Fruit fly (Drosophila melanogaster) whole organism, embryonic: Measurements from ENCODE around the gene CG5021.

Experiments used
- Abd-B ChIP-seq: fragments of 200-800 bp; sonication (Bioruptor generic); optimal IDR thresholded peaks from 2 replicates; lab custom pipeline; 2018; ENCODE audit warnings: missing biosample characterization, mild to moderate bottlenecking, missing genetic modification characterization, moderate library complexity
- CG1024 ChIP-seq: fragments of 200-800 bp; sonication (Bioruptor generic); IDR thresholded peaks from 2 replicates; pipeline ENCODE4 v1.3.6; 2022; ENCODE audit warnings: missing biosample characterization, missing genetic modification characterization
- CG11456 ChIP-seq: fragments of 200-800 bp; sonication (Bioruptor generic); IDR thresholded peaks from 3 replicates; pipeline ENCODE4 v1.3.6; 2022; ENCODE audit warnings: missing biosample characterization, missing genetic modification characterization
- CG11695 ChIP-seq: fragments of 200-800 bp; sonication (Bioruptor generic); IDR thresholded peaks from 3 replicates; pipeline ENCODE4 v1.3.6; 2022; ENCODE audit warnings: missing biosample characterization, missing genetic modification characterization
- CG12155 ChIP-seq: fragments of 200-800 bp; sonication (Bioruptor generic); optimal IDR thresholded peaks from 3 replicates; lab custom pipeline; 2016; ENCODE audit warnings: missing biosample characterization, missing genetic modification characterization
- CG13123 ChIP-seq: fragments of 200-800 bp; sonication (Bioruptor generic); optimal IDR thresholded peaks from 2 replicates; lab custom pipeline; 2016; ENCODE audit warnings: missing biosample characterization, missing genetic modification characterization
- CG13287 ChIP-seq: fragments of 200-800 bp; sonication (Bioruptor generic); IDR thresholded peaks from 2 replicates; pipeline ENCODE4 v1.3.6; 2022; ENCODE audit warnings: missing biosample characterization, missing genetic modification characterization; ENCODE audit not compliant: partially characterized antibody
- CG14441 ChIP-seq: fragments of 200-800 bp; sonication (Bioruptor generic); IDR thresholded peaks from 2 replicates; pipeline ENCODE4 v1.3.6; 2022; ENCODE audit warnings: missing biosample characterization, missing genetic modification characterization
- CG15514 ChIP-seq: fragments of 200-800 bp; sonication (Bioruptor generic); optimal IDR thresholded peaks from 3 replicates; lab custom pipeline; 2017; ENCODE audit warnings: missing biosample characterization, missing genetic modification characterization, mild to moderate bottlenecking, moderate library complexity, missing genetic modification reagents
- CG15601 ChIP-seq: fragments of 200-800 bp; sonication (Bioruptor generic); optimal IDR thresholded peaks from 3 replicates; lab custom pipeline; 2019; ENCODE audit warnings: missing biosample characterization, mild to moderate bottlenecking, missing genetic modification characterization, moderate library complexity
- CG1647 ChIP-seq: fragments of 200-800 bp; sonication (Bioruptor generic); optimal IDR thresholded peaks from 3 replicates; lab custom pipeline; 2016; ENCODE audit warnings: missing biosample characterization, missing genetic modification characterization
- CG17361 ChIP-seq: fragments of 200-800 bp; sonication (Bioruptor generic); IDR thresholded peaks from 3 replicates; pipeline ENCODE4 v1.3.6; 2022; ENCODE audit warnings: missing biosample characterization, missing genetic modification characterization
- CG18619 ChIP-seq: fragments of 200-800 bp; sonication (Bioruptor generic); optimal IDR thresholded peaks from 3 replicates; lab custom pipeline; 2017; ENCODE audit warnings: missing biosample characterization, mild to moderate bottlenecking, missing genetic modification characterization
- CG34224 ChIP-seq: fragments of 200-800 bp; sonication (Bioruptor generic); IDR thresholded peaks from 3 replicates; pipeline ENCODE4 v1.3.6; 2022; ENCODE audit warnings: missing biosample characterization, missing genetic modification characterization; ENCODE audit not compliant: partially characterized antibody
- CG34376 ChIP-seq: fragments of 200-800 bp; sonication (Bioruptor generic); optimal IDR thresholded peaks from 2 replicates; lab custom pipeline; 2018; ENCODE audit warnings: missing biosample characterization, mild to moderate bottlenecking, missing genetic modification characterization
- CG6175 ChIP-seq: fragments of 200-800 bp; sonication (Bioruptor generic); IDR thresholded peaks from 3 replicates; pipeline ENCODE4 v1.3.6; 2022; ENCODE audit warnings: missing biosample characterization, missing genetic modification characterization
- CG6689 ChIP-seq: fragments of 200-800 bp; sonication (Bioruptor generic); IDR thresholded peaks from 2 replicates; pipeline ENCODE4 v1.3.6; 2022; ENCODE audit warnings: missing biosample characterization, missing genetic modification characterization
- CG7372 ChIP-seq: fragments of 200-800 bp; sonication (Bioruptor generic); IDR thresholded peaks from 2 replicates; pipeline ENCODE4 v1.3.6; 2022; ENCODE audit warnings: missing biosample characterization, missing genetic modification characterization
- CG7556 ChIP-seq: fragments of 200-800 bp; sonication (Bioruptor generic); optimal IDR thresholded peaks from 2 replicates; lab custom pipeline; 2017; ENCODE audit warnings: missing biosample characterization, mild to moderate bottlenecking, missing genetic modification characterization
- CHES-1-like ChIP-seq: fragments of 200-800 bp; sonication (Bioruptor generic); optimal IDR thresholded peaks from 2 replicates; lab custom pipeline; 2016; ENCODE audit warnings: missing biosample characterization, missing genetic modification characterization
- D ChIP-seq, 2 experiments: fragments of 200-800 bp in 1 of 2; fragments of >200 bp in 1 of 2; sonication (Bioruptor generic) in 1 of 2; optimal IDR thresholded peaks; 2 replicates in 1 of 2; 3 replicates in 1 of 2; lab custom pipeline; 2017; ENCODE audit warnings: mild to moderate bottlenecking in 1 of 2, missing biosample characterization in 1 of 2, missing genetic modification characterization in 1 of 2, missing genetic modification reagents in 1 of 2
- D19A ChIP-seq: fragments of 200-800 bp; optimal IDR thresholded peaks from 3 replicates; lab custom pipeline; 2019; ENCODE audit warnings: missing biosample characterization, mild to moderate bottlenecking, missing genetic modification characterization, moderate library complexity
- Dad ChIP-seq: fragments of 200-800 bp; sonication (Bioruptor generic); optimal IDR thresholded peaks from 3 replicates; lab custom pipeline; 2016; ENCODE audit warnings: missing biosample characterization, missing genetic modification characterization
- Deaf1 ChIP-seq: fragments of 200-800 bp; optimal IDR thresholded peaks from 3 replicates; lab custom pipeline; 2019; ENCODE audit warnings: missing biosample characterization, mild to moderate bottlenecking, missing genetic modification characterization, moderate library complexity
- Ets65A ChIP-seq: fragments of 200-800 bp; sonication (Bioruptor generic); peaks from one replicate; lab custom pipeline; 2016; ENCODE audit warnings: missing biosample characterization, missing genetic modification characterization
- Fer2 ChIP-seq: fragments of 200-800 bp; sonication (Bioruptor generic); optimal IDR thresholded peaks from 2 replicates; lab custom pipeline; 2018; ENCODE audit warnings: missing biosample characterization, mild to moderate bottlenecking, missing genetic modification characterization, moderate library complexity
- H2.0 ChIP-seq: fragments of 200-800 bp; sonication (Bioruptor generic); IDR thresholded peaks from 2 replicates; pipeline ENCODE4 v1.3.6; 2022; ENCODE audit warnings: missing biosample characterization, missing genetic modification characterization
- HLH3B ChIP-seq: fragments of 200-800 bp; sonication (Bioruptor generic); IDR thresholded peaks from 2 replicates; pipeline ENCODE4 v1.3.6; 2022; ENCODE audit warnings: missing biosample characterization, missing genetic modification characterization
- Jarid2 ChIP-seq: fragments of 200-800 bp; sonication (Bioruptor generic); optimal IDR thresholded peaks from 3 replicates; lab custom pipeline; 2017; ENCODE audit warnings: mild to moderate bottlenecking, missing biosample characterization, missing genetic modification reagents, missing genetic modification characterization
- Kr ChIP-seq: fragments of 200-800 bp; sonication (Bioruptor generic); optimal IDR thresholded peaks from 2 replicates; lab custom pipeline; 2017; ENCODE audit warnings: missing biosample characterization, mild to moderate bottlenecking, missing genetic modification characterization
- MTF-1 ChIP-seq: fragments of 200-800 bp; sonication (Bioruptor generic); optimal IDR thresholded peaks from 2 replicates; lab custom pipeline; 2018; ENCODE audit warnings: missing biosample characterization, mild to moderate bottlenecking, missing genetic modification characterization, borderline replicate concordance
- Optix ChIP-seq: fragments of 200-800 bp; sonication (Bioruptor generic); IDR thresholded peaks from 3 replicates; pipeline ENCODE4 v1.3.6; 2022; ENCODE audit warnings: missing biosample characterization, missing genetic modification characterization
- Ravus ChIP-seq: fragments of 200-800 bp; sonication (Bioruptor generic); IDR thresholded peaks from 2 replicates; pipeline ENCODE4 v1.3.6; 2022; ENCODE audit warnings: missing biosample characterization, missing genetic modification characterization
- Six4 ChIP-seq: fragments of 200-800 bp; sonication (Bioruptor generic); optimal IDR thresholded peaks from 2 replicates; lab custom pipeline; 2016; ENCODE audit warnings: missing biosample characterization, missing genetic modification characterization
- Spps ChIP-seq: fragments of 200-800 bp; sonication (Bioruptor generic); optimal IDR thresholded peaks from 2 replicates; lab custom pipeline; 2018; ENCODE audit warnings: missing biosample characterization, mild to moderate bottlenecking, missing genetic modification characterization
- Stat92E ChIP-seq, 3 experiments: fragments of >200 bp in 2 of 3; fragments of 200-800 bp in 1 of 3; sonication (Bioruptor generic) in 1 of 3; optimal IDR thresholded peaks; 2 replicates each; lab custom pipeline; 2017 to 2019; ENCODE audit warnings: missing biosample characterization in 3 of 3, missing genetic modification characterization in 3 of 3, mild to moderate bottlenecking in 1 of 3, moderate library complexity in 1 of 3
- ab ChIP-seq: fragments of 200-800 bp; sonication (Bioruptor generic); optimal IDR thresholded peaks from 2 replicates; lab custom pipeline; 2016; ENCODE audit warnings: missing biosample characterization, missing genetic modification characterization
- bcd ChIP-seq: fragments of 200-800 bp; sonication (Bioruptor generic); optimal IDR thresholded peaks from 2 replicates; lab custom pipeline; 2017; ENCODE audit warnings: missing biosample characterization, mild to moderate bottlenecking, missing genetic modification characterization
- btn ChIP-seq: fragments of 200-800 bp; sonication (Bioruptor generic); optimal IDR thresholded peaks from 2 replicates; lab custom pipeline; 2016; ENCODE audit warnings: missing biosample characterization, missing genetic modification characterization
- cas ChIP-seq: fragments of 200-800 bp; sonication (Bioruptor generic); IDR thresholded peaks from 2 replicates; pipeline ENCODE4 v1.3.6; 2022; ENCODE audit warnings: missing biosample characterization, missing genetic modification characterization
- dm ChIP-seq: fragments of 200-800 bp; sonication (Bioruptor generic); optimal IDR thresholded peaks from 3 replicates; lab custom pipeline; 2016; ENCODE audit warnings: missing biosample characterization, missing genetic modification characterization
- eyg ChIP-seq: fragments of 200-800 bp; sonication (Bioruptor generic); optimal IDR thresholded peaks from 3 replicates; lab custom pipeline; 2016; ENCODE audit warnings: missing biosample characterization, missing genetic modification characterization
- hbn ChIP-seq: fragments of 200-800 bp; sonication (Bioruptor generic); IDR thresholded peaks from 2 replicates; pipeline ENCODE4 v1.3.6; 2022; ENCODE audit warnings: missing biosample characterization, missing genetic modification characterization; ENCODE audit not compliant: partially characterized antibody
- lilli ChIP-seq: fragments of 200-800 bp; sonication (Bioruptor generic); optimal IDR thresholded peaks from 3 replicates; lab custom pipeline; 2016; ENCODE audit warnings: missing biosample characterization, missing genetic modification characterization
- mam ChIP-seq: fragments of 200-800 bp; sonication (Bioruptor generic); optimal IDR thresholded peaks from 3 replicates; lab custom pipeline; 2016; ENCODE audit warnings: missing biosample characterization, missing genetic modification characterization
- sens ChIP-seq: fragments of 200-800 bp; sonication (Bioruptor generic); peaks from one replicate; lab custom pipeline; 2016; ENCODE audit warnings: missing biosample characterization, missing genetic modification characterization
- unc-4 ChIP-seq: fragments of 200-800 bp; sonication (Bioruptor generic); IDR thresholded peaks from 2 replicates; pipeline ENCODE4 v1.3.6; 2022; ENCODE audit warnings: missing biosample characterization, missing genetic modification characterization; ENCODE audit not compliant: partially characterized antibody
- vnd ChIP-seq: fragments of 200-800 bp; sonication (Bioruptor generic); IDR thresholded peaks from 3 replicates; pipeline ENCODE4 v1.3.6; 2022; ENCODE audit warnings: missing biosample characterization, missing genetic modification characterization; ENCODE audit not compliant: partially characterized antibody
- zen ChIP-seq: fragments of 200-800 bp; sonication (Bioruptor generic); optimal IDR thresholded peaks from 3 replicates; lab custom pipeline; 2018; ENCODE audit warnings: missing biosample characterization, mild to moderate bottlenecking, missing genetic modification characterization, moderate library complexity

CG5021 gene

DNA sequence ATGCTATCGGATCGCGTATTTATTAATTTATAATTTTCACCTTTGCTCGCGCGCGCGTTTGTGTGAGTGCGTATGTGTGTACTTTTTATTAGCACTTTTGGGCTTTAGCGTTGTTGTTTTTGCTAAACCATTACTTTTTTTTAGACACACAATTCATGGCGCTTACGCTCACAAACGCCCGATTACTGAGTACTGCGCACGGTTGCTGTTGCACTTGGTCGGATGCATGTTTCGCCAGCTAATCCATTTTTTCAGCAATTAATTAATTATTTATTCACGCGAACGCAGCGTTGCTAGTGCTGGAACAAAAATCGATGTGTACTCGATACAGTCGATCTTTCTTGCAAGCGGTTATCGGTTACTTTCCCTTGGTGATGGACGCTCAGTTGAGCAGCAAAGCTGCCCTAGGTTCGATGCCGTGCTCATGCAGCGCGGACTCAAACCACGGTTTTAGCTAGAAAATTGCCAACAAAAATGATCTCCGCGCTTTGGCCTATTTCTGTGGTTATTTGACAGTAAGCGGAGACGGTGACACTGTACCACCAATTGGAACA is 31.1 kb downstream of the CG5021 start, which contains the start of the genes smg and CG5087 (continued):
- peak; percentile 10 for TF ChIP-seq Deaf1 (tag; lab: Kevin White, UChicago)
- no peak; the same call in 2 of the 3 replicates for TF ChIP-seq CG34224 (GFP tag; lab: Robert Waterston, UW)
- TF ChIP-seq CG6175 (GFP tag; lab: Robert Waterston, UW): no peak
- peak; percentile 78 for TF ChIP-seq CG15514
- TF ChIP-seq H2.0 (GFP tag; lab: Robert Waterston, UW): no peak
- peak; percentile 30; the same call in 1 of the 3 replicates for TF ChIP-seq vnd (GFP tag; lab: Robert Waterston, UW)
- peak; percentile 68 for TF ChIP-seq zen
- TF ChIP-seq Kr (GFP tag; lab: Kevin White, UChicago): no peak
- peak; percentile 72 for TF ChIP-seq Dad (GFP tag; lab: Kevin White, UChicago)
- peak; percentile 17 for TF ChIP-seq eyg (GFP tag; lab: Kevin White, UChicago)
- TF ChIP-seq ab (GFP tag; lab: Kevin White, UChicago): no peak
- peak; percentile 50; the same call in 1 of the 3 replicates for TF ChIP-seq CG11456 (GFP tag; lab: Robert Waterston, UW)
- TF ChIP-seq Fer2 (tag; lab: Kevin White, UChicago): no peak
- TF ChIP-seq dm (GFP tag; lab: Kevin White, UChicago): peak; percentile 57
- peak; percentile 76 for TF ChIP-seq CG13287 (GFP tag; lab: Robert Waterston, UW)
- TF ChIP-seq MTF-1: no peak
- peak; percentile 53 for TF ChIP-seq CG15601 (tag; lab: Kevin White, UChicago)
- no peak for TF ChIP-seq CG1024
- no peak for TF ChIP-seq CG11695 (GFP tag; lab: Robert Waterston, UW)
- TF ChIP-seq btn (GFP tag; lab: Kevin White, UChicago): no peak
- peak; percentile 85 for TF ChIP-seq sens (GFP tag; lab: Kevin White, UChicago)
- TF ChIP-seq CG13123 (GFP tag; lab: Kevin White, UChicago): peak; percentile 1
- TF ChIP-seq Abd-B (GFP tag; lab: Kevin White, UChicago): peak; percentile 33
- TF ChIP-seq CG12155 (GFP tag; lab: Kevin White, UChicago): peak; percentile 44
- TF ChIP-seq CG17361: peak; percentile 11; the same call in 1 of the 3 replicates
- TF ChIP-seq CHES-1-like (GFP tag; lab: Kevin White, UChicago): peak; percentile 86
- TF ChIP-seq lilli: peak; percentile 54
- TF ChIP-seq hbn: peak; percentile 54
- peak; percentile 19 for TF ChIP-seq CG34376 (GFP tag; lab: Kevin White, UChicago)
- peak; percentile 58 for TF ChIP-seq bcd (GFP tag; lab: Kevin White, UChicago)
- TF ChIP-seq CG18619 (GFP tag; lab: Kevin White, UChicago): no peak
- TF ChIP-seq Ets65A: peak; percentile 93
- peak in 1 of 3 experiments; percentile 52 for TF ChIP-seq Stat92E (GFP tag; optimal IDR thresholded peaks at IDR 0.05; lab: Kevin White, UChicago)
- peak; percentile 40 for TF ChIP-seq CG1647 (GFP tag; lab: Kevin White, UChicago)
- peak; percentile 6 for TF ChIP-seq D19A
- TF ChIP-seq HLH3B (GFP tag; lab: Robert Waterston, UW): no peak
- peak; percentile 67 for TF ChIP-seq unc-4 (GFP tag; lab: Robert Waterston, UW)
- TF ChIP-seq CG7556: no peak
- 0 out of 2 replicates have a peak, but pooled peaks have one; percentile 25 for TF ChIP-seq cas (GFP tag; lab: Robert Waterston, UW)
- peak; percentile 72 for TF ChIP-seq mam (GFP tag; lab: Kevin White, UChicago)
- TF ChIP-seq Six4 (GFP tag; lab: Kevin White, UChicago): peak; percentile 2
- TF ChIP-seq CG6689: no peak
- TF ChIP-seq Optix (GFP tag; lab: Robert Waterston, UW): no peak
- TF ChIP-seq CG7372 (GFP tag; lab: Robert Waterston, UW): no peak
- TF ChIP-seq D (optimal IDR thresholded peaks at IDR 0.05; lab: Kevin White, UChicago): no peak
- no peak for TF ChIP-seq D (GFP tag; optimal IDR thresholded peaks at IDR 0.05; lab: Kevin White, UChicago)
- 0 out of 2 replicates have a peak, but pooled peaks have one; percentile 25 for TF ChIP-seq CG14441
- no peak for TF ChIP-seq Spps
- no peak for TF ChIP-seq Ravus (GFP tag; lab: Robert Waterston, UW)
- TF ChIP-seq Jarid2 (GFP tag; lab: Kevin White, UChicago): peak; percentile 42
